Fruit fly (Drosophila melanogaster): ENCODE data around the gene Fbw5.

dm6 chr2L:6089604-6090198, 23.9 kb upstream of the Fbw5 start:
- no peak for TF ChIP-seq h (optimal IDR thresholded peaks at IDR 0.05)
- TF ChIP-seq insv (optimal IDR thresholded peaks at IDR 0.05): no peak
- TF ChIP-seq psq (optimal IDR thresholded peaks at IDR 0.05): no peak
- TF ChIP-seq ttk (optimal IDR thresholded peaks at IDR 0.05): no peak
